Worm (Caenorhabditis elegans): ENCODE measurements around the gene M01B2.13.

ce11 chrV:15252082-15252481, 13.6 kb downstream of the M01B2.13 start, which contains the start of gene srbc-76:
- no peak for TF ChIP-seq elt-3 (tag; optimal IDR thresholded peaks at IDR 0.05)
- TF ChIP-seq unc-62 (GFP tag; optimal IDR thresholded peaks at IDR 0.05): no peak
- TF ChIP-seq snpc-4 (tag; optimal IDR thresholded peaks at IDR 0.05): no peak
- TF ChIP-seq blmp-1 (tag; optimal IDR thresholded peaks at IDR 0.05; ENCODE audit: insufficient read depth): no peak
- no peak for TF ChIP-seq nhr-21 (tag; optimal IDR thresholded peaks at IDR 0.05)
- no peak for TF ChIP-seq lin-39 (tag; optimal IDR thresholded peaks at IDR 0.05)
- no peak for TF ChIP-seq nhr-237 (tag; optimal IDR thresholded peaks at IDR 0.05)
- no peak for TF ChIP-seq mab-5 (tag; optimal IDR thresholded peaks at IDR 0.05)
- no peak for TF ChIP-seq mdl-1 (tag; optimal IDR thresholded peaks at IDR 0.05)
- TF ChIP-seq alr-1 (tag; optimal IDR thresholded peaks at IDR 0.05): no peak
- no peak for TF ChIP-seq ama-1 (optimal IDR thresholded peaks at IDR 0.05)
- TF ChIP-seq zag-1 (tag; optimal IDR thresholded peaks at IDR 0.05): no peak
- TF ChIP-seq unc-39 (tag; optimal IDR thresholded peaks at IDR 0.05): no peak

All from whole organism, L2 larva.